Worm (Caenorhabditis elegans) whole organism, L4/young adult: Measurements from ENCODE around the gene pdf-1.

ENCODE experiments used
- W03F9.2 ChIP-seq: fragments of 150-350 bp; optimal IDR thresholded peaks from 2 replicates; lab custom pipeline; 2014; ENCODE audit warnings: missing biosample characterization, missing genetic modification characterization
- dao-5 ChIP-seq: sonication (generic microtip); optimal IDR thresholded peaks from 2 replicates; lab custom pipeline; 2016; ENCODE audit warnings: missing genotype, missing genetic modification characterization, moderate library complexity, missing compliant biosample characterization
- him-1 ChIP-seq: sonication (generic microtip); optimal IDR thresholded peaks from 2 replicates; lab custom pipeline; 2016; ENCODE audit warnings: missing genotype, missing genetic modification reagents, missing genetic modification characterization, missing compliant biosample characterization

Gene pdf-1

DNA sequence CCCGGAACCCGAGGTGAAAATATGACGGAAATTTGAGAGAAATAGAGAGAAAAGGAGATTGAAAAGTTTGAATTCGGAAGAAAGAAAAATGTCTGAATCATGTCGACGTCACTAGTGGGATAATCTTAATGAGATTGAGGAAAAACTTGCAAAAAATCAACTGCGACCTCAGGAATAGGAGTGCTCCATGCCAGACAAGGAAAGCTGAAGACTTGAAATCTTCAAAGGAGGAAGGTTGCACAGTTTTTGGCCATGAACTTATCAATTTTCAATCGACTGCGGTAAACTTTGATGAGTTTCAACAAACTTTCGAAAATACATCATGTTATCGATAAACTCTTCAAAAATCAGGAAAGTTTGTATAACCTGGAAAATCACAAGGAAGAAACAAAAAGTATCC is at the start of gene pdf-1:
TSS of gene pdf-1 (minus strand) at position 101 of the 400 bp plus-strand sequence.
- no peak for TF ChIP-seq dao-5
- TF ChIP-seq him-1 (tag; lab: Kevin White, UChicago): no peak
- TF ChIP-seq W03F9.2 (tag; lab: Kevin White, UChicago): no peak

DNA sequence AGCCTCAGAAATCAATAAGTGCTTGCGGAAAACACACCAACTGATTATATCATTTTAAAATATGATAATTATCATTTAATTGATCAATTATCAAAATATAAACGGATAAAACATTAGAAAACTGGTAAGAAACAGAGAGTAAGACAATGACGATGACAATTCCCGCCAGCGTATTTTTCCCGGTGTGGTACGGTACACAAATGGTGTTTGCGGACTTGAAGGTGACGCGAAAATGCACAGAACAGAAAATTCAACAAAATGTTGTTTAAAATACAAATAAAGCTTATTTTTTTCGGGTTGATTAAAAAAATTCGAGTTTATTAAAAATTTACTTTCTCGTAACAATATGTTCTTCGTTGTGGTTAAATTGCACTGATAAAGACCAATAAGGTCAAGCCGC is 48.9 kb upstream of the pdf-1 start:
- TF ChIP-seq W03F9.2 (tag; lab: Kevin White, UChicago) (peak; percentile 42), dao-5 (no peak), him-1 (tag; lab: Kevin White, UChicago) (no peak)

DNA sequence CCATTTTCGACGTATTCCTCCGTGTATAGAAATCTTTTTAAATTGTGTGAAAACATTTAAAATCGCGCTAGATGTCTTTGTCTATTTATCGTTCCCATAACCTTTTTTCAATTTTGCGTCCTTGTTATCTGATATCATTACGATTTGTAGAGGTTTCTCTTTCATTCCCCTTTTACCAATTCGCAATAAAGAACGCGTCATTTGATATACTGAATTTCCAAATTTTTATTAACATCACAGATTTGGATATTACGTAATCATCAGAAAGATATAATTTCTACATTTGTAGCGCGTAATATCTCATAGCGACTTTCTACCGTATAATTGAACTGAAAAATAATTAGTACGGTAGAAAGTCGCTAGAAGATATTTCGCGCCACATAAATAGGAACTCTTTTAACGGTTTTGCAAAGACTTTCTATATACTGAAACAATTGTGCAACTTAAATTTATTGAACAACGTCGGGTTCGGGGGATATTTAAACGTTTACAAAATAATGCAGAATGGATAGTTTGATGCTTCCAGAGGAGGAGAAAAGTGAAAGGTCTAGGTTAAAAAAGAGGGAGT is 46.5 kb upstream of the pdf-1 start:
- no peak for TF ChIP-seq W03F9.2 (tag; lab: Kevin White, UChicago)
- TF ChIP-seq him-1 (tag; lab: Kevin White, UChicago): no peak
- TF ChIP-seq dao-5: no peak

DNA sequence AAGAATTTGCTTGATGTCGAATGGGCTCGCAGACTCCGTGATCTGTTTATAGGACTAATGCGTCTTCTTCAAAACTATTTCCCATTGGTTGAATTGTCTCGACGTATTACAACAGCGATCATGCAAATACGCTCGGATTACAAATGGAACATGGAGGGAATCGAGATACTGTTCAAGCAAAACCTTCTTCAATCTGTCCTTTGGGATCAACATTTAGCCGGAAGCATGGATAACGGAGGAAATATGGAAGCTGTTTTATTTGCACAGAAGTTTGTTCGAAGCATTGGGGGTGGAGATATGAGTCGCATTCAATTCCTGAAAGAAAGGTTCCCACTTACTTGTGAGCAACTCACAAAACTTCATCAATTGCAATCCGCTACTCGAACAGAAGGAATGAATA is 43.5 kb upstream of the pdf-1 start:
- TF ChIP-seq dao-5 (no peak), him-1 (tag; lab: Kevin White, UChicago) (no peak), W03F9.2 (tag; lab: Kevin White, UChicago) (no peak)

DNA sequence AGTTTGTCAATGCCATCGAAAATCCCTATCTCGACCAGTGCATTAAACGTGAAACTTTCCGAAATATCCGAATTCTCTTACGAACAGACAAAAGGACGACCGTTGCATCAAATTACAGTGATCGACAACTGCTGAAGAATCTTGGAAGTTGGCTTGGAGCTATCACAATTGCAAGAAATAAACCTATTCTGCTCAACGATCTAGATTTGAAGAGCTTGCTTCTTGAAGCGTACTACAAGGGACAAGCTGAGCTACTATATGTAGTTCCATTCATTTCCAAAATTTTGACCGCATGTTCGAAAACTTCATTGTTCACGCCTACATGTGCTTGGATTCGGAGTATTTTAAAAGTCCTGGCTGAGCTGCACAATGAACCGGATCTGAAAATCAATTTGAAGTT is 41.7 kb upstream of the pdf-1 start:
- TF ChIP-seq dao-5 (no peak), him-1 (tag; lab: Kevin White, UChicago) (no peak), W03F9.2 (tag; lab: Kevin White, UChicago) (no peak)

DNA sequence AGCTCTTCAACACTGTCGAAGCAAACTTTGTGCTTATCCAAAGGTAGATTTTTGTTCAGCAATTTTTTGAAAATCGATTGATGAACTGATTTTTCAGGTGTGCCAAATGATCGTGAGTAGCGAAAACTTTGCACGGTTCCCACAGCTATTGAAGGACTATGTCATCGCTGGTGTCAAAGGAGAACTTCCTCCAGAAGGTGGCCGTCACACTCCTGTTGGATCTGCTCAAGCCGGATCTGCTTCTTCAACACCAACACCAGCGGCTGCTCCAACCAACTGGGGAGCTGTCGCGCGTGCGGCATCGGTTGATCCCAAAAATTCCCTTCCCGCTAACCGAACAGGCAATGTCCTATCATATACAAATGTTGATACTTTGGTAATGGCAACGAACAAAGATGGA is 41.1 kb upstream of the pdf-1 start:
- TF ChIP-seq dao-5 (no peak), him-1 (tag; lab: Kevin White, UChicago) (no peak), W03F9.2 (tag; lab: Kevin White, UChicago) (no peak)

ce11 chrIII:6951435-6951834 is 39.2 kb upstream of the pdf-1 start:
- TF ChIP-seq him-1 (tag; lab: Kevin White, UChicago) (no peak), dao-5 (no peak), W03F9.2 (tag; lab: Kevin White, UChicago) (no peak)

DNA sequence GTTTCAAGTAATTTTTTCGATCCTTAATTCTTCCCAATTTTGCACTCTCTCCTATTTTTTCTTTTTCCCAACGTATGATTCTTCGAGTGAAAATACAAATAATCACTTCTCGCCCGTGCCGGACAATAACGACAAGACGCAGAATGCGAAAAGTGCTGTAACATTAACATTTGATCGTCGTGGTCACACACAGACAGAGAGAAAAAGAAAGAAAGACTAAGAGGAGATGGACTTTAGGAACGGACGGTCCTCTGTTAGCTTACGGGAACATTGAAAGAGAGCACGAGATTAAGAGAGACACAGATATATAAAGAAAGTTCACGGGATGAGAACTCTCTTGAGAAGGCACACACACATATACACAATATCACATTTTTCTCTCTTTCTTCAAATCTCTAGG is 35.6 kb upstream of the pdf-1 start:
- TF ChIP-seq W03F9.2 (tag; lab: Kevin White, UChicago): no peak
- no peak for TF ChIP-seq dao-5

DNA sequence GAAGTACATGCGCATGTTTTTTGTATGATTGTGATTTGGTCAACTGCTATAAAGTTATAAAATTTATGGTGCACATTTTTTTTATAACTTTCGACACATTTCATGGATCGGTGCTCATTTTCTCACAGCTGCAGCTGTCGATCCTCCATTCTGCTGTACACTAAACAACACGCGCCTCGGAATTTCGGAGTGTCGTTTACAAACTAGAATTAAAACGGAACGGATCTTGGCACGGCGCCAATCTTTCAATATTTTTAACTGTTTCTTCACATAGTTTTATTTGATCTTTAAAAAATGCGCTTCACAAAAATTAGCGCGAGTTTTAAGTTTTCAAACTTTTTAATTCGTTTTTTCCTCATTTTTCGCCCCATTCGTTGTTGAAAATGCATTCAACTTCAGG is 34.1 kb upstream of the pdf-1 start, which contains the start of gene let-711:
TSS of gene let-711 (plus strand) at position 337 of the 400 bp plus-strand sequence.
- TF ChIP-seq W03F9.2 (tag; lab: Kevin White, UChicago) (no peak), him-1 (tag; lab: Kevin White, UChicago) (no peak), dao-5 (no peak)

ce11 chrIII:6945747-6946146 is 33.5 kb upstream of the pdf-1 start, which contains the start of gene abu-13:
TSS of gene abu-13 (minus strand) at chrIII:6945898.
- TF ChIP-seq him-1 (tag; lab: Kevin White, UChicago) (no peak), W03F9.2 (tag; lab: Kevin White, UChicago) (no peak), dao-5 (no peak)

DNA sequence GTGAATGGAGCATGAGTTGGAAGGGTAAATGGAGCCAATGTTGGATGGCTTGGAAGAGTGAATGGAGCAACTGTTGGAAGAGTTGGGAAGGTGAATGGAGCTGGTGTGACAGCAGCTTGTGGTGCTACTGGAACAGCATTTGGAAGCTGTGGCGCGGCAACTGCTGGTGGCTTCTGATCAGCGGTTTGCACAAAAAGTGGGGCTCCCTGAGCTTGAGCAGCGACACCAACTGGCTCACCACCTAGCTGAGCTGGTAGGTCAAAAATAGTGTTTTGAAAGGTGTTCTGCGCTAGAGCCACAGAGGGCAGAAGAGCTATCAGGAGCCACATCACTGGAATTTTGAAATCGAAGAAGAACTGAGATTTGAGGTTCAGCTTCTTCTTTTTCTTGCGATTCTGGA is 33.0 kb upstream of the pdf-1 start:
- TF ChIP-seq him-1 (tag; lab: Kevin White, UChicago) (no peak), W03F9.2 (tag; lab: Kevin White, UChicago) (no peak), dao-5 (no peak)

DNA sequence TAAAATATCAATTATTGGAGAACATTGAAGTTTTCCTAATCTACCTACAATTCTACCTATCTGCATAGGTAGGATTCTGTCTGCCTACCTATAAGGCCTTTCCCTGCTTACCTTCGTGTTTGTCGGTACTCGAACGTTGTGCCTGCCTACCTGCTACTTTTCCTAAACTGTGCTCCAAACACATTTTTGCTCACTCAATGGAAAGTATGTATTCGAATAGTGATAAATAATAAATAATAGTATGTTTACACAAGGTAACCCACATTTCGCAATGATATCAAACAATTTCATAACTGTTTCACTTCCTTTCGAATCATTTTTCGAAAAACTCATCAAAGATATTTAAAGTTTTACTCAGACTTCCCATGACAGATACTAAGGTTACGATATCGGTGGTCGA is 27.2 kb upstream of the pdf-1 start, which contains the start of gene F57B9.3:
TSS of gene F57B9.3 (plus strand) at position 301 of the 400 bp plus-strand sequence.
- TF ChIP-seq him-1 (tag; lab: Kevin White, UChicago) (no peak), W03F9.2 (tag; lab: Kevin White, UChicago) (no peak), dao-5 (no peak)

DNA sequence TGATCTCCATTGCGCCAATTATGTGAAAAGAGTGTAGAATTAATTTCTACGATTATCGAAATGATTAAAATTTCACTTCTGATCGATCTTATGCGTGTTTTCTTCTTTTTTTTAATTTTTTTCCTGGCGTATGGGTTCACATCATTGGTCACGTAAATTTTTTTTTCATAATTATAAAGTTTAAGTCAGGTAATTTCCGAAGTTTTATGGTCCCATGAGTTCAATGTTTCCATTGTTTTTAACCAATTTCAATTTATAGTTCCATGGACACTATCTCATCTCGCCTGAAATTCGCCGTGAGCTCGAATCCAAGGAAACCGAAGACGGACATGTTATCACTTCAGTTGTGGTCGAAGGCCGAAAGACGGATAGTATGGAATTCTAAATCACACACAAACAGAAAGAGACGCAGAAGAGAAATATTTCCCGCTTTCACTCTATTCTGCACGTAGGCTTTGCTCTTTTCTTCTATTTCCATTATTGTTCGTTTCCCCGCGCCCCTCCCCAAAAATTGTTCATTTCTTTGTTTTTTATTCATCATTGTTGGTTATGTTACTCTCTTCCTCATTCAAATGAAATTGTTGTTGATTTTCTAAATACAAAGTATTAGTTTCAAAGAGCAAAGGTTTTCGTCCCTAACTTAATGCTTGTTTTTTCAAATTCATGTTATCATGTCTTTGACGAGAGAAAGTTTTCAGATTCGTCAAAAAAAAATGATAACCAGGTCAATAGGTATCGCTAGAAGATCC is 23.2 kb upstream of the pdf-1 start, which contains the start of the genes F57B9.8 and coq-2:
TSS of gene F57B9.8 (minus strand) at position 51 of the 749 bp plus-strand sequence.
TSS of gene coq-2 (plus strand) at position 699 of the 749 bp plus-strand sequence.
- no peak for TF ChIP-seq him-1 (tag; lab: Kevin White, UChicago)
- TF ChIP-seq dao-5: no peak
- no peak for TF ChIP-seq W03F9.2 (tag; lab: Kevin White, UChicago)

ce11 chrIII:6931896-6932295 is 19.6 kb upstream of the pdf-1 start, which contains the start of gene byn-1:
TSS of gene byn-1 (plus strand) at chrIII:6932001.
- no peak for TF ChIP-seq W03F9.2 (tag; lab: Kevin White, UChicago)
- no peak for TF ChIP-seq dao-5
- no peak for TF ChIP-seq him-1 (tag; lab: Kevin White, UChicago)
